Worm (Caenorhabditis elegans): Measurements from ENCODE around the gene algn-1.

The algn-1 gene

ce11 chrIII:6462610-6463009 lies 2.7 kb downstream of the algn-1 start, which contains the start of gene T26A5.8 (continued):
- TF ChIP-seq daf-12 (tag; optimal IDR thresholded peaks at IDR 0.05) (no peak), nhr-41 (GFP tag; IDR thresholded peaks at IDR 0.05) (no peak), ces-1 (GFP tag; optimal IDR thresholded peaks at IDR 0.05) (no peak), spr-1 (tag; optimal IDR thresholded peaks at IDR 0.05) (peak; percentile 20), Y5F2A.4 (GFP tag; optimal IDR thresholded peaks at IDR 0.05) (peak; percentile 14), daf-19 (GFP tag; conservative IDR thresholded peaks at IDR 0.05) (no peak), ceh-62 (tag; optimal IDR thresholded peaks at IDR 0.05) (no peak), lin-1 (GFP tag; IDR thresholded peaks at IDR 0.05) (0 out of 2 replicates have a peak, but pooled peaks have one; percentile 7), madf-5 (GFP tag; IDR thresholded peaks at IDR 0.05) (no peak), set-16 (GFP tag; IDR thresholded peaks at IDR 0.05) (no peak), nhr-76 (tag; optimal IDR thresholded peaks at IDR 0.05) (no peak), tag-97 (GFP tag; IDR thresholded peaks at IDR 0.05) (no peak), ceh-44 (GFP tag; IDR thresholded peaks at IDR 0.05) (no peak), Y105C5A.15 (GFP tag; IDR thresholded peaks at IDR 0.05) (no peak), ztf-7 (tag; optimal IDR thresholded peaks at IDR 0.05) (no peak), pqm-1 (tag; optimal IDR thresholded peaks at IDR 0.05) (no peak), nhr-48 (tag; optimal IDR thresholded peaks at IDR 0.05) (no peak), nhr-25 (tag; optimal IDR thresholded peaks at IDR 0.05; ENCODE audit: borderline replicate concordance, insufficient read depth) (no peak), dmd-9 (GFP tag; IDR thresholded peaks at IDR 0.05) (no peak), ZK337.2 (GFP tag; IDR thresholded peaks at IDR 0.05) (no peak), F49E8.2 (tag; optimal IDR thresholded peaks at IDR 0.05; ENCODE audit: borderline replicate concordance) (no peak), tra-1 (GFP tag; IDR thresholded peaks at IDR 0.05) (no peak), madf-9 (GFP tag; conservative IDR thresholded peaks at IDR 0.05) (no peak), ceh-28 (tag; optimal IDR thresholded peaks at IDR 0.05) (no peak), lin-13 (GFP tag; optimal IDR thresholded peaks at IDR 0.05) (no peak), ceh-20 (GFP tag; IDR thresholded peaks at IDR 0.05) (no peak), Y75B8A.6 (GFP tag; IDR thresholded peaks at IDR 0.05) (peak; percentile 72; the same call in 1 of the 2 replicates)

- TF ChIP-seq zfp-3 (GFP tag; conservative IDR thresholded peaks at IDR 0.05): 0 out of 2 replicates have a peak, but pooled peaks have one; percentile 2
- TF ChIP-seq ZK337.2 (GFP tag; IDR thresholded peaks at IDR 0.05): no peak
Observed at ce11 chrIII:6463679-6464078, 3.8 kb downstream of the algn-1 start, which contains the start of gene dlc-1. Gene dlc-1 (minus strand): TSS chrIII:6463779.

DNA sequence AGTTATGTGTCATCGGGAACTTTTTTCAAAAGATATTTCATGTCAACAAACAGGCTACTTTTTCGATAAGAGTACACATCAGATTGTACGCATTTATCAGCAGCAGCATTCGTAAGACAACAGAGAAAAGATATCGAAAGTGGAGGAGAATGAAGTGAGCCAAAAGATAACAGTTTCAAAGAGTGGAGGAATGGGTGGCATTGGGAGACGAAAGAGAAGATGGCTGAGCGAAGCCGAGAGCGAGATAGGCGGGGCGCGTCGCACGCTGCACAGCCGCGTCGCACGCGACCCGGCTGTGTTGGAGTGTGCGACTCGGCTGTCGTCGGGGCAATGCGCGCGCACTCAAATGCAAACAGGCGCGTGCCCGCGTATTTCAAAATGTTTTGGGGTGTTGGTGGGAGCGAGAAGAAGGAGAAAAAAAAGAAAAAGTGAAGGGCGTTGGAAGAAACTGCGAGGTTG lies 4.2 kb downstream of the algn-1 start:
- TF ChIP-seq mxl-2 (GFP tag; conservative IDR thresholded peaks at IDR 0.05): no peak; the same call in 1 of the 2 replicates
- no peak for TF ChIP-seq R02D3.7 (tag; optimal IDR thresholded peaks at IDR 0.05)
- no peak for TF ChIP-seq ceh-28 (tag; optimal IDR thresholded peaks at IDR 0.05)
- peak; percentile 46 for TF ChIP-seq Y5F2A.4 (GFP tag; optimal IDR thresholded peaks at IDR 0.05)
- TF ChIP-seq fkh-10 (GFP tag; optimal IDR thresholded peaks at IDR 0.05): no peak
- peak; percentile 29 for TF ChIP-seq zfp-2 (tag; optimal IDR thresholded peaks at IDR 0.05)
- peak; percentile 63 for TF ChIP-seq nhr-10 (tag; optimal IDR thresholded peaks at IDR 0.05)
- no peak for TF ChIP-seq madf-5 (GFP tag; IDR thresholded peaks at IDR 0.05)
- peak; percentile 11 for TF ChIP-seq zip-2 (tag; optimal IDR thresholded peaks at IDR 0.05)
- TF ChIP-seq gei-8 (GFP tag; optimal IDR thresholded peaks at IDR 0.05): peak; percentile 86
- peak; percentile 88 for TF ChIP-seq dmd-8 (GFP tag; IDR thresholded peaks at IDR 0.05)
- TF ChIP-seq nhr-6 (tag; optimal IDR thresholded peaks at IDR 0.05): peak; percentile 91
- peak; percentile 95 for TF ChIP-seq tra-1 (GFP tag; IDR thresholded peaks at IDR 0.05)
- peak; percentile 81; the same call in 1 of the 2 replicates for TF ChIP-seq Y105C5A.15 (GFP tag; IDR thresholded peaks at IDR 0.05)
- TF ChIP-seq nhr-102 (tag; optimal IDR thresholded peaks at IDR 0.05): peak; percentile 89
- TF ChIP-seq saeg-2 (GFP tag; IDR thresholded peaks at IDR 0.05): peak; percentile 70; the same call in 1 of the 2 replicates
- TF ChIP-seq zip-11 (GFP tag; IDR thresholded peaks at IDR 0.05): no peak
- TF ChIP-seq spr-3 (GFP tag; optimal IDR thresholded peaks at IDR 0.05): peak; percentile 71
- TF ChIP-seq fos-1 (tag; optimal IDR thresholded peaks at IDR 0.05): no peak
- TF ChIP-seq nhr-42 (GFP tag; IDR thresholded peaks at IDR 0.05): peak; percentile 84
- peak; percentile 100 for TF ChIP-seq set-16 (GFP tag; IDR thresholded peaks at IDR 0.05)
- peak; percentile 89 for TF ChIP-seq hmg-1.1 (GFP tag; IDR thresholded peaks at IDR 0.05)
- TF ChIP-seq unc-130 (GFP tag; optimal IDR thresholded peaks at IDR 0.05): peak; percentile 7
- peak; percentile 83; the same call in 1 of the 2 replicates for TF ChIP-seq F44E2.7 (GFP tag; IDR thresholded peaks at IDR 0.05)
- peak; percentile 81 to 95 for TF ChIP-seq mdl-1 (tag; optimal IDR thresholded peaks at IDR 0.05)
- TF ChIP-seq lin-13 (GFP tag; optimal IDR thresholded peaks at IDR 0.05): peak; percentile 71
- no peak for TF ChIP-seq ztf-11 (tag; optimal IDR thresholded peaks at IDR 0.05)
